Worm (Caenorhabditis elegans): ENCODE measurements around the gene alh-9.

DNA sequence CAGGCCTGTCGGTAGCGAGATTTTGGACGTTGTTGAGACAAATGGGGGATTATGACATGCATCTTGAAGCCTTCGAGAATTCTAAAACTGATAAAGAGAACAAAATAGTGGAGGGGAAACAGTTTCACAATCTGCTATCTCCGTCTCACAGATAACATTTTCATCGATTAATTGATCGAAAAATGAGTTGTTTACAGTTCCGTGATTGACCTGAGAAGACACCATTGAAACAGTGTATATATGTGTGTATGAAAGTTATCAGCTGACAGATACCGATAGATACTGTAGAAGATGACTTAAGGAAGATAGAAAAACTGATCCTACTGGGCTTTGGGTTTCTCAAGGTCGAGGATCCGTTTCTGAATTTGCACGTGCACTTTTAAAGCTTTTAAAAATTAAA, 16.7 kb upstream of the alh-9 start:
- TF ChIP-seq flt-1 (GFP tag; IDR thresholded peaks at IDR 0.05) (no peak), med-1 (GFP tag; optimal IDR thresholded peaks at IDR 0.05; ENCODE audit: insufficient read depth) (no peak), ref-1 (GFP tag; conservative IDR thresholded peaks at IDR 0.05) (no peak), tab-1 (GFP tag; IDR thresholded peaks at IDR 0.05) (no peak), T22C8.4 (GFP tag; IDR thresholded peaks at IDR 0.05) (no peak), klf-2 (GFP tag; conservative IDR thresholded peaks at IDR 0.05) (no peak), ztf-23 (GFP tag; IDR thresholded peaks at IDR 0.05) (no peak), cog-1 (tag; optimal IDR thresholded peaks at IDR 0.05) (no peak), ztf-29 (GFP tag; IDR thresholded peaks at IDR 0.05) (no peak)
